Worm (Caenorhabditis elegans) whole organism, late embryonic: ENCODE data around the gene C39D10.7.

Source experiments
- ahr-1 ChIP-seq: sonication (generic microtip); optimal IDR thresholded peaks from 2 replicates; lab custom pipeline; 2016; ENCODE audit warnings: missing genetic modification characterization, missing compliant biosample characterization
- ama-1 ChIP-seq: fragments of 150-350 bp; optimal IDR thresholded peaks from 2 replicates; lab custom pipeline; 2014
- elt-2 ChIP-seq: sonication (generic microtip); optimal IDR thresholded peaks from 2 replicates; lab custom pipeline; 2016; ENCODE audit warnings: missing genetic modification reagents, missing genetic modification characterization, missing compliant biosample characterization
- fax-1 ChIP-seq: sonication (generic microtip); optimal IDR thresholded peaks from 2 replicates; lab custom pipeline; 2016; ENCODE audit warnings: missing genotype, missing genetic modification characterization, missing compliant biosample characterization
- hlh-30 ChIP-seq: sonication (generic microtip); optimal IDR thresholded peaks from 2 replicates; lab custom pipeline; 2017; ENCODE audit warnings: antibody characterized with exemption, missing genetic modification characterization, missing compliant biosample characterization; ENCODE audit not compliant: insufficient read depth
- hlh-6 ChIP-seq: sonication (generic microtip); optimal IDR thresholded peaks from 2 replicates; lab custom pipeline; 2016; ENCODE audit warnings: missing genotype, missing genetic modification characterization, missing compliant biosample characterization
- lim-6 ChIP-seq: sonication (generic microtip); optimal IDR thresholded peaks from 2 replicates; lab custom pipeline; 2016; ENCODE audit warnings: missing genetic modification characterization, missing compliant biosample characterization
- nfya-1 ChIP-seq: sonication (generic microtip); optimal IDR thresholded peaks from 2 replicates; lab custom pipeline; 2017; ENCODE audit warnings: missing genetic modification characterization, mild to moderate bottlenecking, missing compliant biosample characterization, antibody characterized with exemption, moderate library complexity
- pqm-1 ChIP-seq: sonication (generic microtip); optimal IDR thresholded peaks from 2 replicates; lab custom pipeline; 2016; ENCODE audit warnings: missing genetic modification characterization, missing compliant biosample characterization
- pros-1 ChIP-seq: fragments of 150-350 bp; optimal IDR thresholded peaks from 2 replicates; lab custom pipeline; 2014; ENCODE audit warnings: missing biosample characterization, missing genetic modification reagents, missing genetic modification characterization
- rnt-1 ChIP-seq: sonication (generic microtip); optimal IDR thresholded peaks from 2 replicates; lab custom pipeline; 2016; ENCODE audit warnings: missing genetic modification characterization, missing compliant biosample characterization
- syd-9 ChIP-seq: sonication (generic microtip); optimal IDR thresholded peaks from 2 replicates; lab custom pipeline; 2016; ENCODE audit warnings: mild to moderate bottlenecking, missing genetic modification characterization, moderate library complexity, missing compliant biosample characterization

- TF ChIP-seq ama-1 (lab: Kevin White, UChicago), result no peak
- TF ChIP-seq nfya-1 (tag; lab: Kevin White, UChicago), result peak; percentile 91
- TF ChIP-seq rnt-1, result peak; percentile 56
- TF ChIP-seq pqm-1, result no peak
- TF ChIP-seq ahr-1 (tag; lab: Kevin White, UChicago), result no peak
- peak; percentile 41 for TF ChIP-seq fax-1 (tag; lab: Kevin White, UChicago)
- peak; percentile 31 for TF ChIP-seq syd-9 (tag; lab: Kevin White, UChicago)
- peak; percentile 40 for TF ChIP-seq lim-6 (tag; lab: Kevin White, UChicago)
- TF ChIP-seq pros-1, result peak; percentile 69
- TF ChIP-seq hlh-6 (tag; lab: Kevin White, UChicago), result peak; percentile 68
- no peak for TF ChIP-seq elt-2 (tag; lab: Kevin White, UChicago)
- peak; percentile 100 for TF ChIP-seq hlh-30 (tag; lab: Kevin White, UChicago)
Measured at ce11 chrX:7951578-7951977, 37.8 kb upstream of the C39D10.7 start.
